Fruit fly (Drosophila melanogaster) whole organism: Measurements from ENCODE around the gene CG11158.

Source experiments
- CG8478 ChIP-seq: fragments of >200 bp; optimal IDR thresholded peaks from 2 replicates; lab custom pipeline; 2018; ENCODE audit warnings: inconsistent platforms
- Dll ChIP-seq: fragments of >200 bp; optimal IDR thresholded peaks from 2 replicates; lab custom pipeline; 2017
- EcR ChIP-seq, 2 experiments: fragments of >200 bp; optimal IDR thresholded peaks; 2 replicates each; lab custom pipeline; 2017; ENCODE audit warnings: missing biosample characterization in 2 of 2, missing genetic modification characterization in 2 of 2, missing genetic modification reagents in 2 of 2
- pan ChIP-seq: fragments of >200 bp; optimal IDR thresholded peaks from 2 replicates; lab custom pipeline; 2017
- psq ChIP-seq: fragments of >200 bp; optimal IDR thresholded peaks from 2 replicates; lab custom pipeline; 2017
- usp ChIP-seq: fragments of >200 bp; optimal IDR thresholded peaks from 2 replicates; lab custom pipeline; 2017; ENCODE audit warnings: missing biosample characterization, missing genetic modification characterization, mixed read lengths

Gene CG11158

dm6 chrX:13681906-13682305, 846 bp upstream of the CG11158 start:
- TF ChIP-seq Dll (no peak), pan (lab: Kevin White, UChicago) (no peak), EcR (GFP tag; optimal IDR thresholded peaks at IDR 0.05; lab: Kevin White, UChicago) (no peak), CG8478 (lab: Kevin White, UChicago) (no peak), psq (lab: Kevin White, UChicago) (no peak), usp (GFP tag; lab: Kevin White, UChicago) (no peak)

DNA sequence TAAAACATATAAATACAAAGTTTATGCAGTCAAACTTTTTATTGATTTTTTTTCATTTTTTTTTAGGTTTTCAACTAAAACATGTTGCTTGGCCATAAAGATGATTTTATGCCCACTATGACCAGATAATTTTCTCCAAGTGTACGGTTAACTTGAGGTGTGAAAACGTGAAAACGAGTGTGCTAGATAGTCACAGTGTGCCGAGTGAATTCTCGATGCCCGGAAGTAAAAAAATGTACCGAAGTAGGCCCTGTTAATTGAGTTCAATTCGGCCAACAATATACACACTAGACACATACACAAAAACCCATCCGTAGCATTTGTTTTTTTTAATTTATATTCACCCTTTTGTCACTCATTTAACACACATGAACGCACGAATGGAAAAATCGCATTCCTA, 9.2 kb downstream of the CG11158 start, which contains the start of gene Nna1:
Gene Nna1 (plus strand): TSS at position 301 of the 400 bp plus-strand sequence.
- TF ChIP-seq usp (GFP tag; lab: Kevin White, UChicago) (no peak), CG8478 (lab: Kevin White, UChicago) (no peak), psq (lab: Kevin White, UChicago) (no peak), pan (lab: Kevin White, UChicago) (no peak)

DNA sequence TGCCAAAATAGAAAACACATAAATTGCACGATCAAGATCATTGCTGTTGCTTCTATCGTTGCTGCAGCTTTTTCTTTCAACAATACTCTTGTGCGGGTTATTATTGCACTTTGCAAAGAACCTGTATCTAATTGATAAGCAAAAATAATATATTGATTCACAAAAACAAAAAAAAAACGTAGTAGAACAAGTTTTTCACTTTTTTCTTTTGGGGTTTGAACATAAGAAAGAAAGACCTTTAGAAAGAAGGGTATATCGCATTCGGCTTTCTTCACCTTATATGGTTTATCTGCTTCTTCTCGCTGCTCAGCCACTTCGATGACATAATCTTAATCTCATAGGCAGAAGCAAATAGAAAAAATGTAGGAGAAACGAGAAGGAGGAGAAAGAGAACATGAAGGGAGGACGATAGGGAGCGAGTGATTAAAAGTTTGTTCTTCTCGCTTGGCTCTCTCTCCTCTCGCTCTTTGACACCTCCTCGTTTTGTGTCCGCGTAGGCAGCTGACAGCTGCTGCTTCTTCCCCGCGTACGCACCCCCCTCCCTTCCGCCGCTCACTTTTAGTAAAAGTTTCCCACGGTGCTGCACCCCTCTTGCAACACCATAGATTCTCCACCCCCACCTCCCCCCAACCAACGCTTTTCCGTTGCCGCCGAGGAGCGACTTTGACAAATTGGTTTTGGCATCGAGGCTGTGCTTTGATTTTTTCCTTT, 16.1 kb downstream of the CG11158 start:
- TF ChIP-seq EcR (GFP tag; optimal IDR thresholded peaks at IDR 0.05; lab: Kevin White, UChicago) (no peak), Dll (no peak)

DNA sequence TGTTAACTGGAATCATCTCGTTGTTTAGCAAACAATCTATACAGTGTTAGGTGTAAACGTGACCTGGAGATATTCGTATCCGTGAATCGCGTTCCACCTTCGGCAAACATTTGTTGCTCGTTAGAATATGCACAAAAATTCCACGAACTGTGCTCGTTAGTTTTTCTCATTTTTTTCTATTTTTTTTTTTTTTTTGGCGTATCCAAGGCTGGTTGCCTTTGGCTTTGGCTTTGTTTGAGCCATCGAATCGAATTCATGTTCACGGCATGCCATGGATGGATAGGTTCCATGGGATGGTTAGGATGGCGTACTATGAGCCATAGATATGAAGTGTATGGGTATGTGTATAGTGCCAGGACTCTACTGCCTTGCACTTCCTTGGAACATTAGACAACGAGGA, 16.9 kb downstream of the CG11158 start:
- TF ChIP-seq EcR (GFP tag; optimal IDR thresholded peaks at IDR 0.05; lab: Kevin White, UChicago), result no peak
- no peak for TF ChIP-seq psq (lab: Kevin White, UChicago)
- no peak for TF ChIP-seq pan (lab: Kevin White, UChicago)
- TF ChIP-seq Dll, result no peak
- no peak for TF ChIP-seq CG8478 (lab: Kevin White, UChicago)

- TF ChIP-seq psq (lab: Kevin White, UChicago) (no peak), pan (lab: Kevin White, UChicago) (no peak), EcR (GFP tag; optimal IDR thresholded peaks at IDR 0.05; lab: Kevin White, UChicago) (no peak), usp (GFP tag; lab: Kevin White, UChicago) (no peak), CG8478 (lab: Kevin White, UChicago) (no peak), Dll (no peak)
Measured at dm6 chrX:13717982-13718402, 35.2 kb downstream of the CG11158 start, which contains the start of gene Nadsyn. Nadsyn (minus strand) TSS chrX:13718285.

DNA sequence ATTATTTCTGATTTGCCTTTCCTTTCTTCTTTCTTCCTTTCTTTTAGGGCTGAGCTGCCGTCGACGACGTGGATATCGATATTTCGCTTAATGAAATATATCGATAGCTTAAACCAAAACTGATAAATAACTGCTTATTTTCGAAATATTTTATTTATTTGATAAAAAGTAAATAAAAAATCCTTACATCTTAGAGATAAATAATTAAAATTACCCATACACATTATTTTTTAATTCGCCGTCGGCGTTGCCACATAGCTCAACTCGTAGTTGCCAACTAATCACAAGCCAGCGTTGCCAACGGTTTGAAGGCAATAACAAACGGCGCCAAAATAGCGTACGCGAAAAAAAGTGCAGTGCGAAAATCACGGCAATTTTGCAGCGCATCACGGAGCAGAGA, 39.2 kb downstream of the CG11158 start, which contains the start of the genes Mrgn1 and mus101:
Gene Mrgn1 (minus strand): TSS at position 44 of the 400 bp plus-strand sequence.
Gene mus101 (plus strand): TSS at position 313 of the 400 bp plus-strand sequence.
- TF ChIP-seq pan (lab: Kevin White, UChicago) (no peak), psq (lab: Kevin White, UChicago) (no peak), EcR (GFP tag; optimal IDR thresholded peaks at IDR 0.05; lab: Kevin White, UChicago) (no peak)
